Fruit fly (Drosophila melanogaster) whole organism, embryonic: ENCODE results near the gene Bcat.
A peak's percentile ranks its signal among the peaks of the same experiment; 100 is the strongest.

Experiments
- Abd-B ChIP-seq: fragments of 200-800 bp; sonication (Bioruptor generic); optimal IDR thresholded peaks from 2 replicates; lab custom pipeline; 2018; ENCODE audit warnings: missing biosample characterization, mild to moderate bottlenecking, missing genetic modification characterization, moderate library complexity
- Ada2b ChIP-seq: fragments of 200-800 bp; sonication (Bioruptor generic); IDR thresholded peaks from 2 replicates; pipeline ENCODE4 v1.3.6; 2022; ENCODE audit warnings: missing biosample characterization, missing genetic modification characterization
- Bdp1 ChIP-seq: fragments of 200-800 bp; sonication (Bioruptor generic); optimal IDR thresholded peaks from 3 replicates; lab custom pipeline; 2016; ENCODE audit warnings: missing biosample characterization, missing genetic modification characterization
- CG11398 ChIP-seq: fragments of 200-800 bp; sonication (Bioruptor generic); optimal IDR thresholded peaks from 2 replicates; lab custom pipeline; 2016; ENCODE audit warnings: missing biosample characterization, missing genetic modification characterization
- CG12659 ChIP-seq: fragments of 200-800 bp; sonication (Bioruptor generic); optimal IDR thresholded peaks from 3 replicates; lab custom pipeline; 2017; ENCODE audit warnings: mild to moderate bottlenecking, missing biosample characterization, missing genetic modification reagents, missing genetic modification characterization
- CG12744 ChIP-seq: fragments of 200-800 bp; sonication (Bioruptor generic); optimal IDR thresholded peaks from 2 replicates; lab custom pipeline; 2016; ENCODE audit warnings: missing biosample characterization, missing genetic modification characterization
- CG15479 ChIP-seq: fragments of 200-800 bp; sonication (Bioruptor generic); optimal IDR thresholded peaks from 3 replicates; lab custom pipeline; 2019; ENCODE audit warnings: missing biosample characterization, mild to moderate bottlenecking, missing genetic modification characterization, moderate library complexity
- CG17802 ChIP-seq: fragments of 200-800 bp; sonication (Bioruptor generic); optimal IDR thresholded peaks from 2 replicates; lab custom pipeline; 2018; ENCODE audit warnings: missing biosample characterization, mild to moderate bottlenecking, missing genetic modification characterization, moderate library complexity
- CG18599 ChIP-seq: fragments of 200-800 bp; sonication (Bioruptor generic); optimal IDR thresholded peaks from 3 replicates; lab custom pipeline; 2017; ENCODE audit warnings: missing biosample characterization, missing genetic modification characterization, mild to moderate bottlenecking, moderate library complexity, missing genetic modification reagents
- CG2120 ChIP-seq: fragments of 200-800 bp; sonication (Bioruptor generic); optimal IDR thresholded peaks from 3 replicates; lab custom pipeline; 2016; ENCODE audit warnings: missing biosample characterization, missing genetic modification characterization
- CG2712 ChIP-seq: fragments of 200-800 bp; optimal IDR thresholded peaks from 3 replicates; lab custom pipeline; 2019; ENCODE audit warnings: missing biosample characterization, mild to moderate bottlenecking, missing genetic modification characterization, moderate library complexity
- CG32532 ChIP-seq: fragments of 200-800 bp; sonication (Bioruptor generic); IDR thresholded peaks from 2 replicates; pipeline ENCODE4 v1.3.6; 2022; ENCODE audit warnings: missing biosample characterization, missing genetic modification characterization
- CG3281 ChIP-seq: fragments of 200-800 bp; sonication (Bioruptor generic); optimal IDR thresholded peaks from 3 replicates; lab custom pipeline; 2017; ENCODE audit warnings: missing biosample characterization, mild to moderate bottlenecking, missing genetic modification characterization
- CG33213 ChIP-seq: fragments of 200-800 bp; sonication (Bioruptor generic); optimal IDR thresholded peaks from 3 replicates; lab custom pipeline; 2016; ENCODE audit warnings: missing biosample characterization, missing genetic modification characterization
- CG7357 ChIP-seq: fragments of 200-800 bp; sonication (Bioruptor generic); IDR thresholded peaks from 3 replicates; pipeline ENCODE4 v1.3.6; 2022; ENCODE audit warnings: missing biosample characterization, missing genetic modification characterization
- CG7928 ChIP-seq: fragments of 200-800 bp; sonication (Bioruptor generic); optimal IDR thresholded peaks from 2 replicates; lab custom pipeline; 2017; ENCODE audit warnings: missing biosample characterization, mild to moderate bottlenecking, missing genetic modification characterization
- CG8089 ChIP-seq: fragments of 200-800 bp; sonication (Bioruptor generic); optimal IDR thresholded peaks from 3 replicates; lab custom pipeline; 2016; ENCODE audit warnings: missing biosample characterization, missing genetic modification characterization
- D ChIP-seq, 2 experiments: fragments of 200-800 bp in 1 of 2; fragments of >200 bp in 1 of 2; sonication (Bioruptor generic) in 1 of 2; optimal IDR thresholded peaks; 2 replicates in 1 of 2; 3 replicates in 1 of 2; lab custom pipeline; 2017; ENCODE audit warnings: mild to moderate bottlenecking in 1 of 2, missing biosample characterization in 1 of 2, missing genetic modification characterization in 1 of 2, missing genetic modification reagents in 1 of 2
- Dip3 ChIP-seq: fragments of 200-800 bp; sonication (Bioruptor generic); optimal IDR thresholded peaks from 3 replicates; lab custom pipeline; 2016; ENCODE audit warnings: missing biosample characterization, missing genetic modification characterization
- Doc3 ChIP-seq: fragments of 200-800 bp; sonication (Bioruptor generic); IDR thresholded peaks from 3 replicates; pipeline ENCODE4 v1.3.6; 2022; ENCODE audit warnings: missing biosample characterization, missing genetic modification characterization; ENCODE audit not compliant: partially characterized antibody
- E2f2 ChIP-seq: fragments of 200-800 bp; sonication (Bioruptor generic); IDR thresholded peaks from 2 replicates; pipeline ENCODE4 v1.3.6; 2022; ENCODE audit warnings: missing biosample characterization, missing genetic modification characterization
- HLH54F ChIP-seq: fragments of 200-800 bp; sonication (Bioruptor generic); optimal IDR thresholded peaks from 3 replicates; lab custom pipeline; 2016; ENCODE audit warnings: missing biosample characterization, missing genetic modification characterization
- Jarid2 ChIP-seq: fragments of 200-800 bp; sonication (Bioruptor generic); optimal IDR thresholded peaks from 3 replicates; lab custom pipeline; 2017; ENCODE audit warnings: mild to moderate bottlenecking, missing biosample characterization, missing genetic modification reagents, missing genetic modification characterization
- Med ChIP-seq: fragments of 200-800 bp; sonication (Bioruptor generic); peaks from one replicate; lab custom pipeline; 2016; ENCODE audit warnings: missing biosample characterization, missing genetic modification characterization, mild to moderate bottlenecking, inconsistent platforms, moderate library complexity
- Mes4 ChIP-seq: fragments of 200-800 bp; sonication (Bioruptor generic); optimal IDR thresholded peaks from 2 replicates; lab custom pipeline; 2016; ENCODE audit warnings: missing biosample characterization, missing genetic modification characterization
- Mrtf ChIP-seq: fragments of 200-800 bp; sonication (Bioruptor generic); IDR thresholded peaks from 3 replicates; pipeline ENCODE4 v1.3.6; 2022; ENCODE audit warnings: missing biosample characterization, missing genetic modification characterization
- Nf-YC ChIP-seq: fragments of 200-800 bp; optimal IDR thresholded peaks from 3 replicates; lab custom pipeline; 2019; ENCODE audit warnings: missing biosample characterization, mild to moderate bottlenecking, missing genetic modification characterization, moderate library complexity
- NfI ChIP-seq: fragments of 200-800 bp; sonication (Bioruptor generic); optimal IDR thresholded peaks from 3 replicates; lab custom pipeline; 2018; ENCODE audit warnings: missing biosample characterization, mild to moderate bottlenecking, missing genetic modification characterization, moderate library complexity
- Stat92E ChIP-seq, 3 experiments: fragments of >200 bp in 2 of 3; fragments of 200-800 bp in 1 of 3; sonication (Bioruptor generic) in 1 of 3; optimal IDR thresholded peaks; 2 replicates each; lab custom pipeline; 2017 to 2019; ENCODE audit warnings: missing biosample characterization in 3 of 3, missing genetic modification characterization in 3 of 3, mild to moderate bottlenecking in 1 of 3, moderate library complexity in 1 of 3
- al ChIP-seq: fragments of 200-800 bp; sonication (Bioruptor generic); IDR thresholded peaks from 2 replicates; pipeline ENCODE4 v1.3.6; 2022; ENCODE audit warnings: missing biosample characterization, missing genetic modification characterization
- ap ChIP-seq: fragments of 200-800 bp; sonication (Bioruptor generic); IDR thresholded peaks from 2 replicates; pipeline ENCODE4 v1.3.6; 2022; ENCODE audit warnings: missing biosample characterization, missing genetic modification characterization
- cas ChIP-seq: fragments of 200-800 bp; sonication (Bioruptor generic); IDR thresholded peaks from 2 replicates; pipeline ENCODE4 v1.3.6; 2022; ENCODE audit warnings: missing biosample characterization, missing genetic modification characterization
- crp ChIP-seq, 2 experiments: fragments of 200-800 bp; sonication (Bioruptor generic); optimal IDR thresholded peaks; 2 replicates in 1 of 2; 3 replicates in 1 of 2; lab custom pipeline; 2017; ENCODE audit warnings: missing biosample characterization in 2 of 2, missing genetic modification characterization in 2 of 2, mild to moderate bottlenecking in 1 of 2, moderate library complexity in 1 of 2
- dimm ChIP-seq: fragments of 200-800 bp; sonication (Bioruptor generic); IDR thresholded peaks from 2 replicates; pipeline ENCODE4 v1.3.6; 2022; ENCODE audit warnings: missing biosample characterization, missing genetic modification characterization
- dm ChIP-seq: fragments of 200-800 bp; sonication (Bioruptor generic); optimal IDR thresholded peaks from 3 replicates; lab custom pipeline; 2016; ENCODE audit warnings: missing biosample characterization, missing genetic modification characterization
- dmrt99B ChIP-seq: fragments of 200-800 bp; sonication (Bioruptor generic); optimal IDR thresholded peaks from 2 replicates; lab custom pipeline; 2018; ENCODE audit warnings: missing biosample characterization, mild to moderate bottlenecking, missing genetic modification characterization, moderate library complexity
- eve ChIP-seq, 2 experiments: fragments of >200 bp; optimal IDR thresholded peaks; 2 replicates each; lab custom pipeline; 2017; ENCODE audit warnings: missing biosample characterization in 2 of 2, missing genetic modification characterization in 2 of 2
- kay ChIP-seq: fragments of 200-800 bp; sonication (Bioruptor generic); optimal IDR thresholded peaks from 2 replicates; lab custom pipeline; 2016; ENCODE audit warnings: missing biosample characterization, missing genetic modification characterization
- klu ChIP-seq: fragments of 200-800 bp; sonication (Bioruptor generic); IDR thresholded peaks from 2 replicates; pipeline ENCODE4 v1.3.6; 2022; ENCODE audit warnings: missing biosample characterization, missing genetic modification characterization
- luna ChIP-seq: fragments of 200-800 bp; sonication (Bioruptor generic); optimal IDR thresholded peaks from 2 replicates; lab custom pipeline; 2016; ENCODE audit warnings: missing biosample characterization, missing genetic modification characterization
- nmo ChIP-seq: fragments of 200-800 bp; sonication (Bioruptor generic); optimal IDR thresholded peaks from 2 replicates; lab custom pipeline; 2018; ENCODE audit warnings: missing biosample characterization, mild to moderate bottlenecking, missing genetic modification characterization, moderate library complexity
- otp ChIP-seq: fragments of 200-800 bp; sonication (Bioruptor generic); IDR thresholded peaks from 3 replicates; pipeline ENCODE4, ENCODE4 v1.3.6; 2022; ENCODE audit warnings: missing biosample characterization, missing genetic modification characterization
- scrt ChIP-seq: fragments of 200-800 bp; sonication (Bioruptor generic); optimal IDR thresholded peaks from 2 replicates; lab custom pipeline; 2018; ENCODE audit warnings: missing biosample characterization, mild to moderate bottlenecking, missing genetic modification characterization, moderate library complexity
- so ChIP-seq: fragments of 200-800 bp; sonication (Bioruptor generic); IDR thresholded peaks from 3 replicates; pipeline ENCODE4 v1.3.6; 2022; ENCODE audit warnings: missing biosample characterization, missing genetic modification characterization
- sqz ChIP-seq: fragments of 200-800 bp; sonication (Bioruptor generic); optimal IDR thresholded peaks from 3 replicates; lab custom pipeline; 2018; ENCODE audit warnings: missing biosample characterization, mild to moderate bottlenecking, missing genetic modification characterization
- stwl ChIP-seq: fragments of 200-800 bp; sonication (Bioruptor generic); optimal IDR thresholded peaks from 3 replicates; lab custom pipeline; 2018; ENCODE audit warnings: missing biosample characterization, mild to moderate bottlenecking, missing genetic modification characterization, moderate library complexity
- tap ChIP-seq: fragments of 200-800 bp; optimal IDR thresholded peaks from 3 replicates; lab custom pipeline; 2019; ENCODE audit warnings: missing biosample characterization, mild to moderate bottlenecking, missing genetic modification characterization, moderate library complexity
- toy ChIP-seq: fragments of 200-800 bp; sonication (Bioruptor generic); IDR thresholded peaks from 2 replicates; pipeline ENCODE4 v1.3.6; 2022; ENCODE audit warnings: missing biosample characterization, missing genetic modification characterization

Bcat gene

dm6 chrX:13370826-13371703 lies 25.6 kb upstream of the Bcat start (continued):
- peak in 1 of 3 experiments; percentile 27 for TF ChIP-seq Stat92E (GFP tag; optimal IDR thresholded peaks at IDR 0.05; lab: Kevin White, UChicago)
- no peak for TF ChIP-seq toy
- TF ChIP-seq Jarid2 (GFP tag; lab: Kevin White, UChicago), result no peak
- no peak for TF ChIP-seq cas (GFP tag; lab: Robert Waterston, UW)
- TF ChIP-seq CG18599 (GFP tag; lab: Kevin White, UChicago), result no peak
- no peak for TF ChIP-seq otp (GFP tag; lab: Robert Waterston, UW)
- TF ChIP-seq eve (GFP tag; optimal IDR thresholded peaks at IDR 0.05; lab: Kevin White, UChicago), result peak in 1 of 2 experiments; percentile 76
- TF ChIP-seq CG12744 (GFP tag; lab: Kevin White, UChicago), result no peak
- TF ChIP-seq scrt (GFP tag; lab: Kevin White, UChicago), result no peak
- TF ChIP-seq Nf-YC (tag; lab: Kevin White, UChicago), result peak; percentile 79
- peak; percentile 42 for TF ChIP-seq stwl
- peak; percentile 13 for TF ChIP-seq HLH54F (GFP tag; lab: Kevin White, UChicago)
- TF ChIP-seq CG8089 (GFP tag; lab: Kevin White, UChicago), result no peak
- peak; percentile 27; the same call in 1 of the 2 replicates for TF ChIP-seq CG32532
- peak; percentile 93 for TF ChIP-seq CG7928
- peak in 1 of 2 experiments; percentile 3 for TF ChIP-seq crp (GFP tag; optimal IDR thresholded peaks at IDR 0.05; lab: Kevin White, UChicago)
- TF ChIP-seq CG17802 (tag; lab: Kevin White, UChicago), result no peak
- peak; percentile 4 for TF ChIP-seq CG2712
- TF ChIP-seq E2f2, result peak; percentile 86
- TF ChIP-seq Bdp1, result no peak
- peak; percentile 37 for TF ChIP-seq Abd-B
- TF ChIP-seq CG33213 (GFP tag; lab: Kevin White, UChicago), result no peak
- no peak for TF ChIP-seq CG7357 (GFP tag; lab: Robert Waterston, UW)
- no peak for TF ChIP-seq ap (GFP tag; lab: Robert Waterston, UW)
- no peak for TF ChIP-seq Mrtf (GFP tag; lab: Robert Waterston, UW)
- no peak for TF ChIP-seq luna (GFP tag; lab: Kevin White, UChicago)
- peak; percentile 13 for TF ChIP-seq CG3281
- no peak for TF ChIP-seq al (GFP tag; lab: Robert Waterston, UW)
- no peak for TF ChIP-seq CG11398 (GFP tag; lab: Kevin White, UChicago)
- no peak for TF ChIP-seq dmrt99B (tag; lab: Kevin White, UChicago)
- no peak for TF ChIP-seq D (optimal IDR thresholded peaks at IDR 0.05; lab: Kevin White, UChicago)
- no peak for TF ChIP-seq D (GFP tag; optimal IDR thresholded peaks at IDR 0.05; lab: Kevin White, UChicago)
- TF ChIP-seq dimm (GFP tag; lab: Robert Waterston, UW), result no peak
- TF ChIP-seq NfI, result no peak
- no peak for TF ChIP-seq tap (tag; lab: Kevin White, UChicago)
- TF ChIP-seq sqz (GFP tag; lab: Kevin White, UChicago), result peak; percentile 56
- TF ChIP-seq nmo (GFP tag; lab: Kevin White, UChicago), result peak; percentile 15
- no peak for TF ChIP-seq klu
- no peak for TF ChIP-seq Dip3 (GFP tag; lab: Kevin White, UChicago)
- TF ChIP-seq so (GFP tag; lab: Robert Waterston, UW), result 0 out of 3 replicates have a peak, but pooled peaks have one; percentile 49
- peak; percentile 58 for TF ChIP-seq CG2120 (GFP tag; lab: Kevin White, UChicago)
- TF ChIP-seq Med, result peak; percentile 90
- no peak for TF ChIP-seq Ada2b (GFP tag; lab: Robert Waterston, UW)
- peak; percentile 33 for TF ChIP-seq dm (GFP tag; lab: Kevin White, UChicago)
- no peak for TF ChIP-seq kay (GFP tag; lab: Kevin White, UChicago)
- peak; percentile 48 for TF ChIP-seq CG12659 (GFP tag; lab: Kevin White, UChicago)
- peak; percentile 54; the same call in 2 of the 3 replicates for TF ChIP-seq Doc3
- no peak for TF ChIP-seq Mes4 (GFP tag; lab: Kevin White, UChicago)
- TF ChIP-seq CG15479, result no peak
